Worm (Caenorhabditis elegans) whole organism, L1 larva: ENCODE results near the gene cri-2.

Experiments used
- C04F5.9 ChIP-seq: sonication (generic microtip); optimal IDR thresholded peaks from 2 replicates; lab custom pipeline; 2016; ENCODE audit warnings: missing genetic modification characterization, missing compliant biosample characterization
- hlh-4 ChIP-seq: sonication (generic microtip); optimal IDR thresholded peaks from 2 replicates; lab custom pipeline; 2016; ENCODE audit warnings: mild to moderate bottlenecking, missing genetic modification characterization, missing compliant biosample characterization
- jun-1 ChIP-seq: fragments of 150-350 bp; optimal IDR thresholded peaks from 2 replicates; lab custom pipeline; 2014; ENCODE audit warnings: missing biosample characterization, missing genetic modification reagents, missing genetic modification characterization
- sup-37 ChIP-seq: fragments of 200-800 bp; sonication (Bioruptor generic); optimal IDR thresholded peaks from 2 replicates; lab custom pipeline; 2018; ENCODE audit warnings: mild to moderate bottlenecking, missing genetic modification characterization, missing compliant biosample characterization

DNA sequence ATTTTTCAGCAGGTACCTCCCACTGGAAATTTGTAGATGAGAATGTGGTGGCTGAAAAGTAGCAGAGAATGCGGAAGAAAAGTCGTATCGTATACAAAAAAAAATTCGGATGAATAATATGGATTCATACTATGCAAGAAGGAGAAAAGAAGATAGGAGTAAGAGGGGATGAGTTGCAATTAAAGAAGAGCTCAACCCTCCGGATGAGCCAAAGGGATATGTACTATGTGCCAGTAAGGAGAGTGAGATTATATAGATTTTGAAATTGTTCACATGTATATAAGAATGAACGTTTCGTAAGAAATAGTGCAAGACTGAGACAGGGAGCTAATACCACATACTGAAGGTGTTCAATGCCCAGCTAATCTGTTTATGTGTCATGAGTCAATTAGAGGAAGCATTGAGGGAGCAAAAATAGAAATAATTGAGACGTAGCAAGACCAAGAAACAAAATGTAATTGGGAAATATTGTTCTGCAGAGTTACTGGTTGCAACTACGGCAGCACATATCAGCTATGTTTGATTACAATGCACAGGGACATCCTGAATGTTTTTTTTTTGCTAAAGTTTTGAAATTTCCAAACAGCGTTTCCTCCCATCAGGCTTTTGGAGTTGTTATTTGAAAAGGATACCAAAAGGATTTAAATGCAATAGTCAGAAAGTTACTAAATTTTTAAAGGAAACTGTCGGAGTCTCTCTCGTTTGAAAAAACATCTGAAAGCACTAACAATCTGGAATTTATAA, 33.2 kb upstream of the cri-2 start, which contains the start of gene F20D6.8:
- TF ChIP-seq sup-37 (no peak), jun-1 (tag; lab: Kevin White, UChicago) (no peak), C04F5.9 (tag; lab: Kevin White, UChicago) (no peak), hlh-4 (no peak)
